Worm (Caenorhabditis elegans): Measurements from ENCODE around the gene memi-1.
A peak's percentile ranks its signal among the peaks of the same experiment; 100 is the strongest.

ce11 chrIV:4807219-4807618, 47.0 kb upstream of the memi-1 start, which contains the start of gene H06H21.11:
- TF ChIP-seq dpl-1 (GFP tag; optimal IDR thresholded peaks at IDR 0.05) (no peak), snpc-4 (GFP tag; optimal IDR thresholded peaks at IDR 0.05) (no peak), snpc-4 (tag; optimal IDR thresholded peaks at IDR 0.05) (peak in 1 of 4 experiments; percentile 42)

All from whole organism, young adult.